Worm (Caenorhabditis elegans): ENCODE measurements around the gene pbs-6.

Gene pbs-6

DNA sequence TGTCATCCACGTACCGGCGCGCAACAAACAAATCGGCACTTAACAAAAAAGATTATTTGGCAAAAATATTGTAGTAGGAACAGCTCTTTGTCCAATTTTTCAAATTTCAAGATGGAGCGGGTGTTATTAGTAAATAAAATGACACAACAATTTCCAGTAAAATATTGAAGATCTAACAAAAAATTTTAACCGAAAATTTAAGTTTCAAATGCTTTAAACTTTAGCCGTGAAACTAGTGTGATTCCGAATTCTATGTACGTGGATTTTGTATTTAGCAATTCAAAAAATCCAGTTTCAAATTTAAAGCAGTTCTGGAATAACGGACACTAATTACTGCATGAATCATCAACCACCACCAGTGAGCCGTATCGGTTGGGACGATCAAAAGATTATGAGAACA is 41.1 kb downstream of the pbs-6 start, which contains the start of gene snb-5:
TSS of gene snb-5 (plus strand) at position 301 of the 400 bp plus-strand sequence.
- TF ChIP-seq che-1 (tag; optimal IDR thresholded peaks at IDR 0.05) (no peak), Y22D7AL.16 (tag; optimal IDR thresholded peaks at IDR 0.05) (no peak), ets-4 (tag; optimal IDR thresholded peaks at IDR 0.05) (no peak), lin-11 (tag; optimal IDR thresholded peaks at IDR 0.05) (no peak), hlh-13 (GFP tag; optimal IDR thresholded peaks at IDR 0.05) (no peak), rnt-1 (tag; optimal IDR thresholded peaks at IDR 0.05) (no peak), elt-4 (tag; optimal IDR thresholded peaks at IDR 0.05) (no peak), dmd-4 (tag; optimal IDR thresholded peaks at IDR 0.05; ENCODE audit: borderline replicate concordance) (no peak), elt-2 (tag; optimal IDR thresholded peaks at IDR 0.05) (no peak), lim-6 (tag; optimal IDR thresholded peaks at IDR 0.05) (no peak), nhr-232 (tag; optimal IDR thresholded peaks at IDR 0.05) (no peak), mec-3 (tag; optimal IDR thresholded peaks at IDR 0.05; ENCODE audit: borderline replicate concordance) (no peak), unc-3 (GFP tag; conservative IDR thresholded peaks at IDR 0.05) (no peak), unc-3 (tag; optimal IDR thresholded peaks at IDR 0.05) (no peak), pha-2 (tag; optimal IDR thresholded peaks at IDR 0.05) (no peak), nhr-11 (tag; optimal IDR thresholded peaks at IDR 0.05) (no peak), npax-4 (tag; optimal IDR thresholded peaks at IDR 0.05) (no peak), unc-86 (tag; optimal IDR thresholded peaks at IDR 0.05) (no peak), K09A11.1 (tag; optimal IDR thresholded peaks at IDR 0.05; ENCODE audit: insufficient read depth) (no peak)

DNA sequence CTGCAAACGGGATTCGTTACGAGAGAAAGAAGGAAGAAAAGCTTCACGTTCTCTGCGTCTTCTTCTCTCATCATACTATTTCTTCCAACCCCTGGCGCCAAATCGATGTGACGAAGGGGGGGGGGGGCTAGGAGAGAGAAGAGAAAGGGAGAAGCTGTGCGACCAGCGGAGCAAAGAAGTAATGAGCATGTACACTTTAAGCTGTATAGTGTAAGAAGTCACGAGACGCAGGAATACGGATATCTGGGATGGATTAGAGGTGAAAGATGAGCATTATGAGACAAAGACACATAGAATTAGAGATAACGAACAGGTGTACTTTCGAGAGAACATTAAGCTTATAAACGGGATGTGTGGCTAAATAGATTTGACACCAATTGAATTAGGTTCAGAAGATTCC is 42.1 kb downstream of the pbs-6 start:
- peak; percentile 78 for TF ChIP-seq ceh-48 (tag; optimal IDR thresholded peaks at IDR 0.05)
- no peak for TF ChIP-seq Y22D7AL.16 (tag; optimal IDR thresholded peaks at IDR 0.05)
- peak; percentile 83 for TF ChIP-seq unc-42 (tag; optimal IDR thresholded peaks at IDR 0.05)
- no peak for TF ChIP-seq unc-86 (tag; optimal IDR thresholded peaks at IDR 0.05)
- peak; percentile 33 for TF ChIP-seq ceh-19 (GFP tag; optimal IDR thresholded peaks at IDR 0.05)
- peak; percentile 68 for TF ChIP-seq ceh-18 (tag; optimal IDR thresholded peaks at IDR 0.05)
- TF ChIP-seq ceh-34 (tag; optimal IDR thresholded peaks at IDR 0.05) = peak; percentile 63
- peak; percentile 60 for TF ChIP-seq hlh-30 (tag; optimal IDR thresholded peaks at IDR 0.05; ENCODE audit: insufficient read depth)
- peak; percentile 51 for TF ChIP-seq unc-55 (GFP tag; optimal IDR thresholded peaks at IDR 0.05)
- TF ChIP-seq sdc-2 (tag; optimal IDR thresholded peaks at IDR 0.05) = peak; percentile 42
- peak; percentile 51 for TF ChIP-seq nfya-1 (tag; optimal IDR thresholded peaks at IDR 0.05)
- peak; percentile 78 for TF ChIP-seq ceh-31 (tag; optimal IDR thresholded peaks at IDR 0.05)
- peak; percentile 18 for TF ChIP-seq rnt-1 (tag; optimal IDR thresholded peaks at IDR 0.05)
- TF ChIP-seq ceh-14 (tag; optimal IDR thresholded peaks at IDR 0.05) = peak; percentile 33
- no peak for TF ChIP-seq tbx-2 (tag; optimal IDR thresholded peaks at IDR 0.05)

- TF ChIP-seq ceh-30 (tag; optimal IDR thresholded peaks at IDR 0.05) = no peak
- no peak for TF ChIP-seq pag-3 (tag; optimal IDR thresholded peaks at IDR 0.05; ENCODE audit: borderline replicate concordance)
- no peak for TF ChIP-seq ceh-9 (tag; optimal IDR thresholded peaks at IDR 0.05)
- TF ChIP-seq unc-55 (GFP tag; optimal IDR thresholded peaks at IDR 0.05) = no peak
Observed at ce11 chrIII:8201117-8201516, 42.8 kb downstream of the pbs-6 start, which contains the start of gene unc-36. TSS of gene unc-36 (minus strand) at chrIII:8201217.

DNA sequence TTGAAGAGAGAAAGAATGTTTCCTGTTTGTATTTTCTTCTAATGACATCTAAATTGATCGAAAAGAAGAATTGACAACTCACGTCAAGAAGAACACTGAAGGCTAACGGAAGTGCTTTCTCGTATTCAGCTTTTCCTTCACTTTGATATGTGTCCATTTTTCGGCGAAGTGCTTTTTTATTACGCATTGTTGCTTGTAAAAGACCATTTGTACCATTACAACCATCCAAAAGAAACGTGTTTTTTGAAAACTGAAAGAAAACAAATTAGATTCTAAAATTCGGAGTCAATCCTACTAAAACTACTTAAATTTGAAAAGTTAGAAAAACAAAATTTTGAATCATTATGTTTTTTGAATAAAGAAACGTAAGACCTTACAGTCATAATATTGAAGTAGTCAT is 44.8 kb downstream of the pbs-6 start:
- no peak for TF ChIP-seq ttx-3 (tag; optimal IDR thresholded peaks at IDR 0.05)

All from whole organism, late embryonic.